Worm (Caenorhabditis elegans) whole organism, L1 larva: ENCODE data around the gene math-6.
"Not testable (repeated sequence)": the region's sequence is repeated elsewhere in the genome, so short reads cannot be mapped to it uniquely, and the experiment has no call there.

ENCODE experiments used
- aly-2 ChIP-seq: fragments of 150-350 bp; optimal IDR thresholded peaks from 2 replicates; lab custom pipeline; 2014; ENCODE audit warnings: missing biosample characterization, missing genetic modification characterization
- ama-1 ChIP-seq: fragments of 150-350 bp; optimal IDR thresholded peaks from 2 replicates; lab custom pipeline; 2014
- ceh-63 ChIP-seq: fragments of 200-800 bp; sonication (Bioruptor generic); optimal IDR thresholded peaks from 2 replicates; lab custom pipeline; 2018; ENCODE audit warnings: mild to moderate bottlenecking, missing genetic modification characterization, missing compliant biosample characterization
- elt-2 ChIP-seq: sonication (generic microtip); optimal IDR thresholded peaks from 2 replicates; lab custom pipeline; 2016; ENCODE audit warnings: missing genetic modification characterization, mild to moderate bottlenecking, inconsistent platforms, missing compliant biosample characterization, missing genetic modification reagents
- irx-1 ChIP-seq: sonication (generic microtip); optimal IDR thresholded peaks from 2 replicates; lab custom pipeline; 2016; ENCODE audit warnings: missing genetic modification characterization, missing compliant biosample characterization
- jun-1 ChIP-seq: fragments of 150-350 bp; optimal IDR thresholded peaks from 2 replicates; lab custom pipeline; 2014; ENCODE audit warnings: missing biosample characterization, missing genetic modification reagents, missing genetic modification characterization
- pqm-1 ChIP-seq: sonication (generic microtip); optimal IDR thresholded peaks from 3 replicates; lab custom pipeline; 2017; ENCODE audit warnings: missing biosample characterization, missing genetic modification characterization
- tbx-2 ChIP-seq: sonication (generic microtip); optimal IDR thresholded peaks from 2 replicates; lab custom pipeline; 2016; ENCODE audit warnings: missing genetic modification characterization, missing compliant biosample characterization

ce11 chrII:1854094-1854493 lies 30.4 kb downstream of the math-6 start, which contains the start of gene fbxb-95:
- not testable (repeated sequence) for TF ChIP-seq aly-2 (tag; lab: Kevin White, UChicago); elt-2 (tag; lab: Kevin White, UChicago); tbx-2 (tag; lab: Kevin White, UChicago); ama-1 (lab: Kevin White, UChicago); jun-1 (tag; lab: Kevin White, UChicago); irx-1 (tag; lab: Kevin White, UChicago); ceh-63 (GFP tag; lab: Kevin White, UChicago); pqm-1 (tag; lab: Kevin White, UChicago)
